Fruit fly (Drosophila melanogaster): ENCODE data around the gene Antp.

DNA sequence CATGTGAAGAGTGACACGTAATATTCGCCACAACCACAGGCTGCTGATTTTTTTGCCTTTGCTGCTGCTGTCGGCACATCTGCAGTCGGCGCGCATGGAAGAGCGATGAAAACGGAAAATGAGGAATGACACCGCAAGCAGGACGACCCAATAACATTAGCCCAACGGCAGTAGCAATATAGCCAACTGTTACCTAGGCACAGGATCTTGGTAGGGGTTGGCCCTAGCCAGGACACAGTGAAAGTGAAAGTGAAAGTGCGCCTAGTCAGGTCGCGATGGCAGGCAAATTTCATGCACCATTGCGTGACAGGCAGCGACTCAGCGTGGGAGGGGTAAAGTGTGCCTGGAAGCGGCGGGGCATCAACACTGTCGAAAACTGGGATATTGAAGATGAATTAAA, 110.2 kb downstream of the Antp start:
- TF ChIP-seq CrebA (GFP tag; optimal IDR thresholded peaks at IDR 0.05; ENCODE audit: borderline replicate concordance) = no peak
- TF ChIP-seq dmrt93B (GFP tag; optimal IDR thresholded peaks at IDR 0.05) = no peak
- TF ChIP-seq lola (GFP tag; optimal IDR thresholded peaks at IDR 0.05) = no peak
- TF ChIP-seq GATAd (GFP tag; optimal IDR thresholded peaks at IDR 0.05) = no peak
- TF ChIP-seq jim (GFP tag; optimal IDR thresholded peaks at IDR 0.05) = no peak

Measured in whole organism, wandering third instar larva.